Worm (Caenorhabditis elegans) whole organism, L4 larva: Measurements from ENCODE around the gene T12G3.2.

Experiments
- F37D6.2 ChIP-seq: sonication (generic microtip); optimal IDR thresholded peaks from 2 replicates; lab custom pipeline; 2016; ENCODE audit warnings: mild to moderate bottlenecking, missing genetic modification characterization, missing compliant biosample characterization
- R02D3.7 ChIP-seq: fragments of 150-350 bp; sonication (generic microtip); optimal IDR thresholded peaks from 3 replicates; lab custom pipeline; 2014; ENCODE audit warnings: missing biosample characterization, missing genetic modification characterization
- T20F7.1 ChIP-seq: fragments of 200-800 bp; sonication (Bioruptor generic); optimal IDR thresholded peaks from 2 replicates; lab custom pipeline; 2018; ENCODE audit warnings: mild to moderate bottlenecking, missing genetic modification characterization, missing compliant biosample characterization
- Y105C5A.15 ChIP-seq: fragments of 200-800 bp; sonication (Bioruptor generic); IDR thresholded peaks from 2 replicates; pipeline ENCODE4 v1.3.6; 2022; ENCODE audit warnings: missing genetic modification characterization, missing compliant biosample characterization
- ZK546.5 ChIP-seq, 2 experiments: sonication (generic microtip); optimal IDR thresholded peaks; 2 replicates each; lab custom pipeline; 2017; ENCODE audit warnings: missing biosample characterization in 2 of 2, missing genetic modification characterization in 2 of 2
- aha-1 ChIP-seq: fragments of 150-350 bp; peaks from one replicate; lab custom pipeline; 2014; ENCODE audit warnings: missing biosample characterization, missing genetic modification characterization
- aly-2 ChIP-seq: sonication (generic microtip); optimal IDR thresholded peaks from 2 replicates; lab custom pipeline; 2018; ENCODE audit warnings: missing biosample characterization, missing genetic modification characterization
- ama-1 ChIP-seq: fragments of 150-350 bp; optimal IDR thresholded peaks from 2 replicates; lab custom pipeline; 2014; ENCODE audit warnings: inconsistent platforms, mixed read lengths
- arid-1 ChIP-seq: fragments of 200-800 bp; sonication (Bioruptor generic); conservative IDR thresholded peaks from 2 replicates; pipeline ENCODE4 v1.3.6; 2022; ENCODE audit warnings: missing genetic modification reagents, missing genetic modification characterization, missing compliant biosample characterization
- ceh-28 ChIP-seq: fragments of 150-350 bp; optimal IDR thresholded peaks from 2 replicates; lab custom pipeline; 2014; ENCODE audit warnings: missing biosample characterization, missing genetic modification reagents, missing genetic modification characterization
- ceh-44 ChIP-seq: fragments of 200-800 bp; sonication (Bioruptor generic); IDR thresholded peaks from 2 replicates; pipeline ENCODE4 v1.3.6; 2022; ENCODE audit warnings: missing genetic modification reagents, missing genetic modification characterization, missing compliant biosample characterization
- ceh-62 ChIP-seq: sonication (generic microtip); optimal IDR thresholded peaks from 2 replicates; lab custom pipeline; 2017; ENCODE audit warnings: missing biosample characterization, missing genetic modification characterization
- cey-2 ChIP-seq: sonication (generic microtip); optimal IDR thresholded peaks from 3 replicates; lab custom pipeline; 2017; ENCODE audit warnings: missing genetic modification characterization, mild to moderate bottlenecking, missing compliant biosample characterization, antibody characterized with exemption, borderline replicate concordance; ENCODE audit not compliant: insufficient read depth
- ctbp-1 ChIP-seq: fragments of 200-800 bp; sonication (Bioruptor generic); IDR thresholded peaks from 2 replicates; pipeline ENCODE4 v1.3.6; 2022; ENCODE audit warnings: missing genetic modification reagents, missing genetic modification characterization, missing compliant biosample characterization
- daf-19 ChIP-seq: fragments of 200-800 bp; sonication (Bioruptor generic); conservative IDR thresholded peaks from 2 replicates; pipeline ENCODE4 v1.3.6; 2022; ENCODE audit warnings: missing genetic modification characterization, missing compliant biosample characterization
- daf-8 ChIP-seq: fragments of 200-800 bp; sonication (Bioruptor generic); IDR thresholded peaks from 2 replicates; pipeline ENCODE4 v1.3.6; 2022; ENCODE audit warnings: missing genetic modification characterization, missing compliant biosample characterization
- dmd-6 ChIP-seq: fragments of 200-800 bp; sonication (Bioruptor generic); IDR thresholded peaks from 2 replicates; pipeline ENCODE4 v1.3.6; 2022; ENCODE audit warnings: missing genetic modification reagents, missing genetic modification characterization, missing compliant biosample characterization
- dmd-8 ChIP-seq: fragments of 200-800 bp; sonication (Bioruptor generic); IDR thresholded peaks from 2 replicates; pipeline ENCODE4 v1.3.6; 2022; ENCODE audit warnings: missing genetic modification characterization, missing compliant biosample characterization
- dmd-9 ChIP-seq: fragments of 200-800 bp; sonication (Bioruptor generic); IDR thresholded peaks from 2 replicates; pipeline ENCODE4 v1.3.6; 2022; ENCODE audit warnings: missing genetic modification reagents, missing genetic modification characterization, missing compliant biosample characterization
- dve-1 ChIP-seq: sonication (generic microtip); optimal IDR thresholded peaks from 2 replicates; lab custom pipeline; 2017; ENCODE audit warnings: antibody characterized with exemption, mild to moderate bottlenecking, missing genetic modification characterization, missing compliant biosample characterization; ENCODE audit not compliant: insufficient read depth
- egl-27 ChIP-seq: sonication (generic microtip); optimal IDR thresholded peaks from 3 replicates; lab custom pipeline; 2017; ENCODE audit warnings: missing biosample characterization, missing genetic modification reagents, missing genetic modification characterization
- egl-43 ChIP-seq: fragments of 200-800 bp; sonication (Bioruptor generic); IDR thresholded peaks from 2 replicates; pipeline ENCODE4 v1.3.6; 2022; ENCODE audit warnings: missing genetic modification reagents, missing genetic modification characterization, missing compliant biosample characterization
- fkh-10 ChIP-seq: fragments of 150-350 bp; optimal IDR thresholded peaks from 2 replicates; lab custom pipeline; 2014; ENCODE audit warnings: missing biosample characterization, missing genetic modification reagents, missing genetic modification characterization
- gei-8 ChIP-seq: fragments of 200-800 bp; sonication (Bioruptor generic); optimal IDR thresholded peaks from 2 replicates; lab custom pipeline; 2018; ENCODE audit warnings: mild to moderate bottlenecking, missing genetic modification characterization, missing compliant biosample characterization
- hif-1 ChIP-seq, 2 experiments: sonication (generic microtip); optimal IDR thresholded peaks; 2 replicates each; lab custom pipeline; 2016 to 2017; ENCODE audit warnings: missing compliant biosample characterization in 2 of 2, missing genetic modification characterization in 2 of 2, missing genetic modification reagents in 2 of 2, missing genotype in 2 of 2, mild to moderate bottlenecking in 1 of 2
- hlh-11 ChIP-seq: fragments of 200-800 bp; sonication (Bioruptor generic); optimal IDR thresholded peaks from 2 replicates; lab custom pipeline; 2018; ENCODE audit warnings: mild to moderate bottlenecking, missing genetic modification characterization, missing compliant biosample characterization
- hlh-30 ChIP-seq: sonication (generic microtip); optimal IDR thresholded peaks from 2 replicates; lab custom pipeline; 2017; ENCODE audit warnings: antibody characterized with exemption, mild to moderate bottlenecking, missing genetic modification characterization, missing compliant biosample characterization; ENCODE audit not compliant: insufficient read depth
- hmg-1.1 ChIP-seq: fragments of 200-800 bp; sonication (Bioruptor generic); IDR thresholded peaks from 2 replicates; pipeline ENCODE4 v1.3.6; 2022; ENCODE audit warnings: missing genetic modification reagents, missing genetic modification characterization, missing compliant biosample characterization
- lim-7 ChIP-seq: fragments of 200-800 bp; sonication (Bioruptor generic); IDR thresholded peaks from 2 replicates; pipeline ENCODE4 v1.3.6; 2022; ENCODE audit warnings: missing genetic modification characterization, missing compliant biosample characterization
- lin-1 ChIP-seq: fragments of 200-800 bp; sonication (Bioruptor generic); IDR thresholded peaks from 2 replicates; pipeline ENCODE4 v1.3.6; 2022; ENCODE audit warnings: missing genetic modification reagents, missing genetic modification characterization, missing compliant biosample characterization
- lin-13 ChIP-seq: fragments of 150-350 bp; optimal IDR thresholded peaks from 2 replicates; lab custom pipeline; 2014; ENCODE audit warnings: missing biosample characterization, missing genetic modification reagents, missing genetic modification characterization
- lin-38 ChIP-seq: fragments of 200-800 bp; sonication (Bioruptor generic); IDR thresholded peaks from 2 replicates; pipeline ENCODE4 v1.3.6; 2022; ENCODE audit warnings: missing genetic modification reagents, missing genetic modification characterization, missing compliant biosample characterization
- lsy-2 ChIP-seq, 2 experiments: fragments of 150-350 bp in 1 of 2; sonication (generic microtip) in 1 of 2; optimal IDR thresholded peaks; 2 replicates each; lab custom pipeline; 2014 to 2017; ENCODE audit warnings: missing biosample characterization in 2 of 2, missing genetic modification characterization in 2 of 2
- madf-5 ChIP-seq, 2 experiments: fragments of 200-800 bp; sonication (Bioruptor generic); IDR thresholded peaks; 2 replicates each; pipeline ENCODE4 v1.3.6; 2022; ENCODE audit warnings: missing compliant biosample characterization in 2 of 2, missing genetic modification characterization in 2 of 2
- mdl-1 ChIP-seq, 2 experiments: fragments of 150-350 bp in 1 of 2; sonication (generic microtip) in 1 of 2; optimal IDR thresholded peaks; 2 replicates each; lab custom pipeline; 2014 to 2017; ENCODE audit warnings: missing biosample characterization in 2 of 2, missing genetic modification characterization in 2 of 2
- mep-1 ChIP-seq: fragments of 150-350 bp; sonication (generic microtip); optimal IDR thresholded peaks from 3 replicates; lab custom pipeline; 2014; ENCODE audit warnings: missing biosample characterization, missing genetic modification characterization
- nhr-102 ChIP-seq: sonication (generic microtip); optimal IDR thresholded peaks from 2 replicates; lab custom pipeline; 2016; ENCODE audit warnings: mild to moderate bottlenecking, missing genetic modification characterization, moderate library complexity, missing compliant biosample characterization
- nhr-111 ChIP-seq: fragments of 200-800 bp; sonication (Bioruptor generic); optimal IDR thresholded peaks from 2 replicates; lab custom pipeline; 2018; ENCODE audit warnings: mild to moderate bottlenecking, missing genetic modification characterization, missing compliant biosample characterization
- nhr-237 ChIP-seq: sonication (generic microtip); optimal IDR thresholded peaks from 2 replicates; lab custom pipeline; 2017; ENCODE audit warnings: missing biosample characterization, missing genetic modification characterization
- nhr-28 ChIP-seq: fragments of 150-350 bp; optimal IDR thresholded peaks from 2 replicates; lab custom pipeline; 2014; ENCODE audit warnings: missing biosample characterization, missing genetic modification characterization
- nhr-42 ChIP-seq: fragments of 200-800 bp; sonication (Bioruptor generic); IDR thresholded peaks from 2 replicates; pipeline ENCODE4 v1.3.6; 2022; ENCODE audit warnings: missing genetic modification characterization, missing compliant biosample characterization
- nhr-48 ChIP-seq: sonication (generic microtip); optimal IDR thresholded peaks from 2 replicates; lab custom pipeline; 2016; ENCODE audit warnings: mild to moderate bottlenecking, missing genetic modification characterization, missing compliant biosample characterization
- nhr-76 ChIP-seq: fragments of 150-350 bp; optimal IDR thresholded peaks from 2 replicates; lab custom pipeline; 2014; ENCODE audit warnings: missing biosample characterization, missing genetic modification characterization
- pqm-1 ChIP-seq: sonication (generic microtip); optimal IDR thresholded peaks from 2 replicates; lab custom pipeline; 2017; ENCODE audit warnings: missing biosample characterization, missing genetic modification characterization
- sdz-12 ChIP-seq: fragments of 200-800 bp; sonication (Bioruptor generic); optimal IDR thresholded peaks from 2 replicates; lab custom pipeline; 2018; ENCODE audit warnings: mild to moderate bottlenecking, missing genetic modification characterization, missing compliant biosample characterization
- spr-1 ChIP-seq: sonication (generic microtip); optimal IDR thresholded peaks from 2 replicates; lab custom pipeline; 2016; ENCODE audit warnings: mild to moderate bottlenecking, missing genetic modification characterization, missing compliant biosample characterization
- spr-3 ChIP-seq: fragments of 200-800 bp; sonication (Bioruptor generic); optimal IDR thresholded peaks from 2 replicates; lab custom pipeline; 2018; ENCODE audit warnings: mild to moderate bottlenecking, missing genetic modification characterization, missing compliant biosample characterization
- tra-1 ChIP-seq: fragments of 200-800 bp; sonication (Bioruptor generic); IDR thresholded peaks from 2 replicates; pipeline ENCODE4 v1.3.6; 2022; ENCODE audit warnings: missing genetic modification reagents, missing genetic modification characterization, missing compliant biosample characterization
- unc-39 ChIP-seq: sonication (generic microtip); optimal IDR thresholded peaks from 2 replicates; lab custom pipeline; 2017; ENCODE audit warnings: missing biosample characterization, missing genetic modification characterization
- unc-62 ChIP-seq, 3 experiments: fragments of 150-350 bp in 1 of 3; sonication (generic microtip); optimal IDR thresholded peaks in 2 of 3; peaks in 1 of 3; 1 replicate in 1 of 3; 2 replicates in 2 of 3; lab custom pipeline; 2014 to 2017; ENCODE audit warnings: missing biosample characterization in 3 of 3, missing genetic modification characterization in 3 of 3, missing genetic modification reagents in 3 of 3, missing genotype in 1 of 3
- zag-1 ChIP-seq: fragments of 150-350 bp; optimal IDR thresholded peaks from 2 replicates; lab custom pipeline; 2014; ENCODE audit warnings: missing biosample characterization, missing genetic modification characterization
- ztf-11 ChIP-seq: fragments of 150-350 bp; optimal IDR thresholded peaks from 2 replicates; lab custom pipeline; 2014; ENCODE audit warnings: missing biosample characterization, missing genetic modification characterization
- ztf-7 ChIP-seq: fragments of 150-350 bp; optimal IDR thresholded peaks from 2 replicates; lab custom pipeline; 2014; ENCODE audit warnings: missing biosample characterization, missing genetic modification characterization

T12G3.2 gene

DNA sequence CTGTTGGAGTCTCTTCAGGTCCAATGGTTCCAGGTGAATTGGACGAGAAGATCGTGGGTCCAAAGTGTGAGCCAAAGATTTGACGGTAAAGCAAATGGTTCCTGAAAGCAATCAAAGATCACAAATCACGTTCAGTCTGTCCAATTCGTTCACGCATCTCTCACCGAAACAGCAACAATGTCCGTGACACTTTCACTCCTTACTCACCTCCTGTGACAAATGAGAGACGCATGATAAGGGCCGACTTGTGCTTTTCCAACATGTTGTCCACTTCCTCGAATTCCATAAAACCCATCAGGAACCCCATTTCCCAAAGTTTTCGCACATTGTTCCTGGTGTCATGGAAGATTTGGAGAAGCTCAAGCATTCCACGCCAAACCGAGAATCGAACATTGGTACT is 6.3 kb downstream of the T12G3.2 start:
- TF ChIP-seq ceh-44 (GFP tag; lab: Robert Waterston, UW), result no peak
- no peak for TF ChIP-seq nhr-237 (tag; lab: Kevin White, UChicago)
- TF ChIP-seq hlh-30, result peak; percentile 81
- no peak for TF ChIP-seq ztf-11 (tag; lab: Kevin White, UChicago)
- no peak for TF ChIP-seq arid-1 (GFP tag; lab: Robert Waterston, UW)
- TF ChIP-seq daf-8 (GFP tag; lab: Robert Waterston, UW), result no peak
- no peak for TF ChIP-seq ceh-62 (tag; lab: Kevin White, UChicago)
- TF ChIP-seq mep-1 (tag; lab: Kevin White, UChicago), result no peak
- TF ChIP-seq daf-19 (GFP tag; lab: Robert Waterston, UW), result no peak
- TF ChIP-seq unc-39 (tag; lab: Kevin White, UChicago), result no peak
- TF ChIP-seq nhr-48 (tag; lab: Kevin White, UChicago), result no peak
- no peak for TF ChIP-seq spr-1
- TF ChIP-seq hif-1 (tag; optimal IDR thresholded peaks at IDR 0.05; lab: Kevin White, UChicago), result no peak
- no peak for TF ChIP-seq fkh-10 (GFP tag; lab: Kevin White, UChicago)
- TF ChIP-seq R02D3.7 (tag; lab: Kevin White, UChicago), result no peak
- TF ChIP-seq unc-62 (GFP tag; optimal IDR thresholded peaks at IDR 0.05 in 1 of 2; lab: Kevin White, UChicago), result peak in 1 of 2 experiments; percentile 43
- no peak for TF ChIP-seq unc-62 (tag; optimal IDR thresholded peaks at IDR 0.05; lab: Kevin White, UChicago)
- peak; percentile 44 for TF ChIP-seq nhr-28
- no peak for TF ChIP-seq nhr-42 (GFP tag; lab: Robert Waterston, UW)
- no peak for TF ChIP-seq dmd-8
- TF ChIP-seq hlh-11, result peak; percentile 39
- TF ChIP-seq T20F7.1 (GFP tag; lab: Kevin White, UChicago), result no peak
- no peak for TF ChIP-seq F37D6.2 (tag; lab: Kevin White, UChicago)
- TF ChIP-seq dmd-6 (GFP tag; lab: Robert Waterston, UW), result no peak
- TF ChIP-seq gei-8 (GFP tag; lab: Kevin White, UChicago), result no peak
- no peak for TF ChIP-seq tra-1 (GFP tag; lab: Robert Waterston, UW)
- no peak for TF ChIP-seq lim-7 (GFP tag; lab: Robert Waterston, UW)
- no peak for TF ChIP-seq mdl-1 (tag; optimal IDR thresholded peaks at IDR 0.05; lab: Kevin White, UChicago)
- TF ChIP-seq pqm-1 (tag; lab: Kevin White, UChicago), result no peak
- TF ChIP-seq aly-2 (tag; lab: Kevin White, UChicago), result no peak
- TF ChIP-seq nhr-111 (GFP tag; lab: Kevin White, UChicago), result no peak
- TF ChIP-seq egl-27, result no peak
- no peak for TF ChIP-seq lin-38 (GFP tag; lab: Robert Waterston, UW)
- TF ChIP-seq ama-1 (lab: Kevin White, UChicago), result no peak
- no peak for TF ChIP-seq lin-1
- TF ChIP-seq nhr-102 (tag; lab: Kevin White, UChicago), result no peak
- TF ChIP-seq cey-2 (tag; lab: Kevin White, UChicago), result no peak
- no peak for TF ChIP-seq madf-5 (GFP tag; IDR thresholded peaks at IDR 0.05; lab: Robert Waterston, UW)
- no peak for TF ChIP-seq ztf-7 (tag; lab: Kevin White, UChicago)
- TF ChIP-seq ceh-28 (tag; lab: Kevin White, UChicago), result no peak
- no peak for TF ChIP-seq zag-1
- no peak for TF ChIP-seq spr-3 (GFP tag; lab: Kevin White, UChicago)
- TF ChIP-seq ctbp-1 (GFP tag; lab: Robert Waterston, UW), result no peak
- TF ChIP-seq dve-1 (tag; lab: Kevin White, UChicago), result peak; percentile 0
- TF ChIP-seq sdz-12 (GFP tag; lab: Kevin White, UChicago), result no peak
- no peak for TF ChIP-seq ZK546.5 (tag; optimal IDR thresholded peaks at IDR 0.05; lab: Kevin White, UChicago)
- no peak for TF ChIP-seq Y105C5A.15 (GFP tag; lab: Robert Waterston, UW)
- no peak for TF ChIP-seq lin-13
- TF ChIP-seq nhr-76 (tag; lab: Kevin White, UChicago), result no peak
- TF ChIP-seq egl-43, result no peak
- TF ChIP-seq lsy-2 (tag; optimal IDR thresholded peaks at IDR 0.05; lab: Kevin White, UChicago), result no peak
- TF ChIP-seq aha-1 (tag; lab: Kevin White, UChicago), result peak; percentile 46
- TF ChIP-seq hmg-1.1 (GFP tag; lab: Robert Waterston, UW), result no peak
- TF ChIP-seq dmd-9 (GFP tag; lab: Robert Waterston, UW), result no peak
